Fruit fly (Drosophila melanogaster) whole organism: ENCODE results near the gene okr.

Source experiments
- CG8478 ChIP-seq: fragments of >200 bp; optimal IDR thresholded peaks from 2 replicates; lab custom pipeline; 2018; ENCODE audit warnings: inconsistent platforms
- Dll ChIP-seq: fragments of >200 bp; optimal IDR thresholded peaks from 2 replicates; lab custom pipeline; 2017
- EcR ChIP-seq, 2 experiments: fragments of >200 bp; optimal IDR thresholded peaks; 2 replicates each; lab custom pipeline; 2017; ENCODE audit warnings: missing biosample characterization in 2 of 2, missing genetic modification characterization in 2 of 2, missing genetic modification reagents in 2 of 2
- pan ChIP-seq: fragments of >200 bp; optimal IDR thresholded peaks from 2 replicates; lab custom pipeline; 2017
- psq ChIP-seq: fragments of >200 bp; optimal IDR thresholded peaks from 2 replicates; lab custom pipeline; 2017
- usp ChIP-seq: fragments of >200 bp; optimal IDR thresholded peaks from 2 replicates; lab custom pipeline; 2017; ENCODE audit warnings: missing biosample characterization, missing genetic modification characterization, mixed read lengths

dm6 chr2L:2987681-2988381 lies 4.7 kb downstream of the okr start, which contains the start of the genes Chd1 and Bem46:
- TF ChIP-seq CG8478 (lab: Kevin White, UChicago) = no peak
- no peak for TF ChIP-seq EcR (GFP tag; optimal IDR thresholded peaks at IDR 0.05; lab: Kevin White, UChicago)
- TF ChIP-seq psq (lab: Kevin White, UChicago) = no peak
- no peak for TF ChIP-seq usp (GFP tag; lab: Kevin White, UChicago)
- TF ChIP-seq pan (lab: Kevin White, UChicago) = no peak
- TF ChIP-seq Dll = no peak
